Fruit fly (Drosophila melanogaster) whole organism, prepupa: ENCODE measurements around the gene CG9297.

Experiments
- CG10631 ChIP-seq: fragments of 200-800 bp; sonication (Bioruptor generic); optimal IDR thresholded peaks from 2 replicates; lab custom pipeline; 2016; ENCODE audit warnings: missing biosample characterization, missing genetic modification characterization
- CG6163 ChIP-seq: fragments of 200-800 bp; sonication (Bioruptor generic); IDR thresholded peaks from 3 replicates; pipeline ENCODE4 v1.3.6; 2022; ENCODE audit warnings: missing biosample characterization, missing genetic modification characterization
- CG6808 ChIP-seq: fragments of 200-800 bp; sonication (Bioruptor generic); optimal IDR thresholded peaks from 3 replicates; lab custom pipeline; 2017; ENCODE audit warnings: missing biosample characterization, missing genetic modification characterization, mild to moderate bottlenecking, moderate library complexity, missing genetic modification reagents
- cyc ChIP-seq: fragments of 200-800 bp; sonication (Bioruptor generic); optimal IDR thresholded peaks from 3 replicates; lab custom pipeline; 2016; ENCODE audit warnings: missing biosample characterization, missing genetic modification characterization
- ss ChIP-seq, 2 experiments: fragments of 200-800 bp; sonication (Bioruptor generic); optimal IDR thresholded peaks; 2 replicates in 1 of 2; 3 replicates in 1 of 2; lab custom pipeline; 2017 to 2018; ENCODE audit warnings: mild to moderate bottlenecking in 2 of 2, missing biosample characterization in 2 of 2, missing genetic modification characterization in 2 of 2, moderate library complexity in 1 of 2
- vri ChIP-seq: fragments of 200-800 bp; sonication (Bioruptor generic); optimal IDR thresholded peaks from 3 replicates; lab custom pipeline; 2016; ENCODE audit warnings: missing biosample characterization, mild to moderate bottlenecking, missing genetic modification characterization

DNA sequence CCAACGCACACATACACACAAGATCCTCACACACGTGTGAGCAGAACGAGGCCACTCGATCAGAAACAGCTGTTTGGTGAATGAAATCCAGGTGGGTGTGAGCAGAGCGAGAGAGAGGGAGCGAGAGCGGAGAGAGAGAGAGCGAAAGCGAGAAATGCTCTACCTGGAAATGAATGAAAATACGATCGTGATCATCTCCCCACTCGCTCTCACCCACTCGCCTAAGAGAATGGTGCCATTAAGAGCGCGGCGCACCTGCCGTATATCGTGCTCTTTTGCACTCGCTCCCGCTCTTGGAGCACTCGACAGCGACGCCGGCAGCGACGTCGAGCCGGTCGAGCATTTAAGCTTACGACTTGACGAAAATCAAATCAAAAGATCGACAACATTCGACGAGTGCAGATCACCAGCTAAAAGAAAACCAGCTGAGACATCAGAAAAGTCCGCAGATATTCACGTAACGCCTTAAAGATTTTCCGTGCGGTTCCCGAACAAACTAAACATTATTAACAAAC is 41.5 kb downstream of the CG9297 start, which contains the start of the genes tal-1A, tal-2A, tal-3A and tal-AA:
- TF ChIP-seq ss (GFP tag; optimal IDR thresholded peaks at IDR 0.05; lab: Kevin White, UChicago) (peak; percentile 62), CG10631 (GFP tag; lab: Kevin White, UChicago) (no peak), CG6808 (GFP tag; lab: Kevin White, UChicago) (peak; percentile 18), vri (peak; percentile 60), cyc (peak; percentile 8), CG6163 (GFP tag; lab: Robert Waterston, UW) (peak; percentile 57; the same call in 2 of the 3 replicates)
